Worm (Caenorhabditis elegans): ENCODE data around the gene sru-24.

- TF ChIP-seq hmg-4 (GFP tag; optimal IDR thresholded peaks at IDR 0.05), result no peak
- TF ChIP-seq ama-1 (optimal IDR thresholded peaks at IDR 0.05), result no peak
- TF ChIP-seq tra-4 (tag; optimal IDR thresholded peaks at IDR 0.05), result no peak
- no peak for TF ChIP-seq hmbx-1 (tag; optimal IDR thresholded peaks at IDR 0.05)
- TF ChIP-seq tbx-11 (GFP tag; IDR thresholded peaks at IDR 0.05), result no peak
- no peak for TF ChIP-seq B0310.2 (tag; optimal IDR thresholded peaks at IDR 0.05)
- TF ChIP-seq ceh-13 (GFP tag; optimal IDR thresholded peaks at IDR 0.05), result no peak
- TF ChIP-seq pes-1 (GFP tag; IDR thresholded peaks at IDR 0.05), result no peak
- TF ChIP-seq ceh-36 (tag; optimal IDR thresholded peaks at IDR 0.05), result no peak
- TF ChIP-seq F13C5.2 (tag; optimal IDR thresholded peaks at IDR 0.05), result no peak
Observed at ce11 chrV:676090-676489, 4.8 kb upstream of the sru-24 start.

Data from whole organism, early embryonic.